Fruit fly (Drosophila melanogaster): ENCODE data around the gene skd.

skd gene

dm6 chr3L:21041952-21042933, 15.0 kb upstream of the skd start:
- TF ChIP-seq CG17801 (GFP tag; optimal IDR thresholded peaks at IDR 0.05; ENCODE audit: partially characterized antibody): no peak

DNA sequence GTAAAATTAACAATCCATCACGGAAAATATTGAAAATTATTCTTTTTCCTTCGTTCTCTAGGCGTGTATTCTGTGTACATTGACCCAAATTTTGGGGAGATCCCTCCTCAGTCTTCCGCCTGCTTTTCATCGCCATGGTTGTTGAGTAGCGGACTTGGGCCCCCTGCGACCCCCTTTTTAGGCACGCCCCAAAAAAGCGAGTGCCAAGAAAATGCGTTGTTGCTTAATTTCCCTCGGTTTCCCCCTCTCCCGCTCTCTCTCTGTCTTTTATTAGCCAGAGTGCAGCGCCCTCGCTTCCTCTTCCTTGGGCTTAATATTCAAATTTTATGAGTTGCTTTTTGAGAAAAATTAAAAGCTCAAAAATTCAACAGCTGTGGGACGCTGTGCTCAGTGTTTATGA, 13.6 kb upstream of the skd start:
- TF ChIP-seq CG17801 (GFP tag; optimal IDR thresholded peaks at IDR 0.05; ENCODE audit: partially characterized antibody): no peak

- peak; percentile 78 for TF ChIP-seq CG17801 (GFP tag; optimal IDR thresholded peaks at IDR 0.05; ENCODE audit: partially characterized antibody)
Measured at dm6 chr3L:21037404-21037803, 10.2 kb upstream of the skd start.

DNA sequence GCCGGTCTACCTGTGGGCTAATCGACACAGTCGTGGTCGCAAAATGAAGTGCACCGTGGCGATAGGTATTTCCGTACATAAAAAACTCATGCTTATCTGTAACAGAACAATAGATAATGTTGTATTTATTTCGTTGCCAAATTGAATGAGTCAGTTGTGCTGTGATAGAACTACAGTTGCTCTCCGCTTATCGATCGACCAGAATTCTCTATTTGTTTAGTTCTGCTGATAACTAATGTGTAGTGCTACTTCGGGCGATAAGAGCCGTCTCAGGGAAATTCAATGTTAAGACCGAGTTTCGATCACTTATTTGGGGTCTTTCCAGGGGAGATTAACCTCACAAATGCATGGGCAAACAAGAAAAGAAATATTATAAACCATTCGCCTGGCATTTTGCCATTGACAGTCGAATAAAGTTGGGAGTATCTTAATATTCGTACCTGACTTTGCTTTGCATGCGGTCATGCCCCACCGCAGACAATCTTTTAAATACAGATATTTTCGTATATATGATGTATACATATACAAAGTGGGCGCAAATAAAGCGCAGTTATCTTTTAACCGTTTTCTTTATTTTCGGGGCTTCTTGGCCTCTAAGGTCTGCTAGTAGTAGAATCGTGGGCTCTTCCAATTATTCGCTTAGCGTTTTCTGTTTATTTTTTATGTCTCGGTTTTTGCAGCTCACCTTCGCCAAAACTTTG, 9.2 kb upstream of the skd start:
- TF ChIP-seq CG17801 (GFP tag; optimal IDR thresholded peaks at IDR 0.05; ENCODE audit: partially characterized antibody): no peak

dm6 chr3L:21035231-21035630, 8.0 kb upstream of the skd start:
- TF ChIP-seq CG17801 (GFP tag; optimal IDR thresholded peaks at IDR 0.05; ENCODE audit: partially characterized antibody): no peak

- TF ChIP-seq CG17801 (GFP tag; optimal IDR thresholded peaks at IDR 0.05; ENCODE audit: partially characterized antibody): peak; percentile 70
Measured at dm6 chr3L:21034281-21035221, 7.3 kb upstream of the skd start, which contains the start of gene siz. Gene siz (plus strand): TSS chr3L:21034535.

DNA sequence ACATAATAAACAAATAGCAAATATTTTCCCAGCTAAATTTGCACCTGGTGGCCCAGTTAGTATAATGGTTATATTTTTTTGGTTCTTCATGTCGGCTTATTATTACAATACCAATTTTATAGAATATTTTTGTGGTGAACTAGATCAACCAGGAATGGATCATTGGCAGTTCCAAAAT, 6.8 kb upstream of the skd start, which contains the start of gene CG10581:
CG10581 (minus strand) TSS at position 101 of the 178 bp plus-strand sequence.
- no peak for TF ChIP-seq CG17801 (GFP tag; optimal IDR thresholded peaks at IDR 0.05; ENCODE audit: partially characterized antibody)

dm6 chr3L:21031093-21031930, 4.1 kb upstream of the skd start, which contains the start of the genes CG10584 and Polr3E:
Gene CG10584 (minus strand): TSS chr3L:21031360.
Gene Polr3E (plus strand): TSS chr3L:21031825.
- TF ChIP-seq CG17801 (GFP tag; optimal IDR thresholded peaks at IDR 0.05; ENCODE audit: partially characterized antibody): peak; percentile 91

- TF ChIP-seq CG17801 (GFP tag; optimal IDR thresholded peaks at IDR 0.05; ENCODE audit: partially characterized antibody): peak; percentile 27
Measured at dm6 chr3L:21027657-21028255, 522 bp upstream of the skd start, which contains the start of gene Pdss2. Gene Pdss2 (plus strand): TSS chr3L:21027915.

dm6 chr3L:21026025-21026916, 963 bp downstream of the skd start:
- TF ChIP-seq CG17801 (GFP tag; optimal IDR thresholded peaks at IDR 0.05; ENCODE audit: partially characterized antibody): peak; percentile 25

- peak; percentile 63 for TF ChIP-seq CG17801 (GFP tag; optimal IDR thresholded peaks at IDR 0.05; ENCODE audit: partially characterized antibody)
Measured at dm6 chr3L:21024965-21025833, 2.0 kb downstream of the skd start.

DNA sequence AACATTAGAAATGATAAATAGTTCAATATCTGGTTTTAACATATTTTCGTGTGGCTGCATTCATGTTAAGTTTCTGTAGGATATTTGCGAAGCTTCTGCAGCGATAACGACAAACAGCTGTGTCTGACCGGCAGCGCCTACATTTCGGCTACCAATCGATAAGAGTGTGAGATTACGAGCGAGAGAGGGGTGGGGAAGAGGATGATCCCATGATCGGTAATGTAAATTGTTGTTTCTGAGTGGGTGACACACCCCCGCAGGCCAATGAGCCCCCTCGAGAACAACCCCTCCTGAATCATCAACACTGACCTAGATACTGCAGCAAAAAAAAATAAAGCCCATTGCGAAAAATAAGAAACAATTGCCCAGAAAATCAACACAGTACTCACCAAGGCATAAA, 2.7 kb downstream of the skd start:
- TF ChIP-seq CG17801 (GFP tag; optimal IDR thresholded peaks at IDR 0.05; ENCODE audit: partially characterized antibody): no peak

Measured in ovary, adult (tissue).